Worm (Caenorhabditis elegans) whole organism, L2 larva: Measurements from ENCODE around the gene nhr-50.

ENCODE experiments used
- C34F6.9 ChIP-seq: fragments of 150-350 bp; optimal IDR thresholded peaks from 2 replicates; lab custom pipeline; 2014; ENCODE audit warnings: missing biosample characterization, missing genetic modification characterization
- R02D3.7 ChIP-seq: fragments of 150-350 bp; optimal IDR thresholded peaks from 2 replicates; lab custom pipeline; 2014; ENCODE audit warnings: missing biosample characterization, missing genetic modification characterization
- Y55F3AM.14 ChIP-seq: fragments of 200-800 bp; sonication (Bioruptor generic); optimal IDR thresholded peaks from 2 replicates; lab custom pipeline; 2018; ENCODE audit warnings: mild to moderate bottlenecking, missing genetic modification characterization, missing compliant biosample characterization
- ZK546.5 ChIP-seq: sonication (generic microtip); optimal IDR thresholded peaks from 2 replicates; lab custom pipeline; 2017; ENCODE audit warnings: missing biosample characterization, missing genetic modification characterization
- alr-1 ChIP-seq: fragments of 150-350 bp; optimal IDR thresholded peaks from 2 replicates; lab custom pipeline; 2014; ENCODE audit warnings: missing biosample characterization, missing genetic modification characterization
- aly-2 ChIP-seq: fragments of 150-350 bp; optimal IDR thresholded peaks from 2 replicates; lab custom pipeline; 2014; ENCODE audit warnings: missing biosample characterization, missing genetic modification characterization
- blmp-1 ChIP-seq: sonication (generic microtip); optimal IDR thresholded peaks from 2 replicates; lab custom pipeline; 2017; ENCODE audit warnings: missing genetic modification characterization, mild to moderate bottlenecking, missing compliant biosample characterization, antibody characterized with exemption, moderate library complexity; ENCODE audit not compliant: insufficient read depth
- ceh-16 ChIP-seq: fragments of 150-350 bp; optimal IDR thresholded peaks from 2 replicates; lab custom pipeline; 2014; ENCODE audit warnings: missing biosample characterization, missing genetic modification characterization
- ceh-82 ChIP-seq: fragments of 150-350 bp; optimal IDR thresholded peaks from 2 replicates; lab custom pipeline; 2014; ENCODE audit warnings: missing biosample characterization, missing genetic modification characterization
- dmd-4 ChIP-seq: sonication (generic microtip); optimal IDR thresholded peaks from 2 replicates; lab custom pipeline; 2017; ENCODE audit warnings: missing biosample characterization, missing genetic modification characterization
- egl-27 ChIP-seq: sonication (generic microtip); optimal IDR thresholded peaks from 3 replicates; lab custom pipeline; 2017; ENCODE audit warnings: missing biosample characterization, missing genetic modification reagents, missing genetic modification characterization
- elt-3 ChIP-seq: sonication (generic microtip); optimal IDR thresholded peaks from 2 replicates; lab custom pipeline; 2017; ENCODE audit warnings: missing biosample characterization, missing genetic modification characterization
- fos-1 ChIP-seq: fragments of 150-350 bp; optimal IDR thresholded peaks from 2 replicates; lab custom pipeline; 2014; ENCODE audit warnings: missing biosample characterization, missing genetic modification characterization
- gmeb-1 ChIP-seq: fragments of 150-350 bp; optimal IDR thresholded peaks from 2 replicates; lab custom pipeline; 2014; ENCODE audit warnings: missing biosample characterization, missing genetic modification characterization
- lin-11 ChIP-seq: fragments of 150-350 bp; sonication (generic microtip); optimal IDR thresholded peaks from 2 replicates; lab custom pipeline; 2014; ENCODE audit warnings: missing biosample characterization, missing genetic modification characterization, inconsistent platforms, mixed read lengths
- lin-13 ChIP-seq: fragments of 150-350 bp; optimal IDR thresholded peaks from 2 replicates; lab custom pipeline; 2014; ENCODE audit warnings: missing biosample characterization, missing genetic modification reagents, missing genetic modification characterization
- mbf-1 ChIP-seq: sonication (generic microtip); optimal IDR thresholded peaks from 2 replicates; lab custom pipeline; 2017; ENCODE audit warnings: missing biosample characterization, missing genetic modification characterization
- mdl-1 ChIP-seq, 2 experiments: fragments of 150-350 bp in 1 of 2; sonication (generic microtip) in 1 of 2; optimal IDR thresholded peaks; 2 replicates each; lab custom pipeline; 2017; ENCODE audit warnings: missing biosample characterization in 2 of 2, missing genetic modification characterization in 2 of 2
- nhr-10 ChIP-seq: sonication (generic microtip); optimal IDR thresholded peaks from 2 replicates; lab custom pipeline; 2017; ENCODE audit warnings: missing biosample characterization, missing genetic modification characterization
- nhr-21 ChIP-seq: fragments of 150-350 bp; optimal IDR thresholded peaks from 2 replicates; lab custom pipeline; 2014; ENCODE audit warnings: missing biosample characterization, missing genetic modification characterization
- nhr-237 ChIP-seq: fragments of 150-350 bp; optimal IDR thresholded peaks from 2 replicates; lab custom pipeline; 2014; ENCODE audit warnings: missing biosample characterization, missing genetic modification characterization
- nhr-25 ChIP-seq: fragments of 150-350 bp; sonication (generic microtip); optimal IDR thresholded peaks from 3 replicates; lab custom pipeline; 2014; ENCODE audit warnings: missing biosample characterization, missing genetic modification characterization
- nhr-77 ChIP-seq: fragments of 150-350 bp; optimal IDR thresholded peaks from 2 replicates; lab custom pipeline; 2014; ENCODE audit warnings: missing biosample characterization, missing genetic modification characterization
- peb-1 ChIP-seq: fragments of 150-350 bp; optimal IDR thresholded peaks from 2 replicates; lab custom pipeline; 2014; ENCODE audit warnings: missing biosample characterization, missing genetic modification characterization
- sma-3 ChIP-seq: sonication (generic microtip); optimal IDR thresholded peaks from 2 replicates; lab custom pipeline; 2016; ENCODE audit warnings: missing genetic modification reagents, missing genetic modification characterization, missing compliant biosample characterization
- sma-9 ChIP-seq, 2 experiments: fragments of 150-350 bp in 1 of 2; sonication (generic microtip) in 1 of 2; optimal IDR thresholded peaks; 2 replicates each; lab custom pipeline; 2014 to 2016; ENCODE audit warnings: missing genetic modification characterization in 2 of 2, mild to moderate bottlenecking in 1 of 2, missing biosample characterization in 1 of 2, missing compliant biosample characterization in 1 of 2, missing genetic modification reagents in 1 of 2, moderate library complexity in 1 of 2
- snpc-4 ChIP-seq: fragments of 150-350 bp; optimal IDR thresholded peaks from 2 replicates; lab custom pipeline; 2014; ENCODE audit warnings: missing biosample characterization, missing genetic modification characterization
- unc-39 ChIP-seq: fragments of 150-350 bp; optimal IDR thresholded peaks from 2 replicates; lab custom pipeline; 2014; ENCODE audit warnings: missing biosample characterization, missing genetic modification characterization
- unc-55 ChIP-seq: fragments of 150-350 bp; sonication (generic microtip); optimal IDR thresholded peaks from 3 replicates; lab custom pipeline; 2014; ENCODE audit warnings: missing biosample characterization, missing genetic modification reagents, missing genetic modification characterization
- unc-62 ChIP-seq: fragments of 150-350 bp; optimal IDR thresholded peaks from 2 replicates; lab custom pipeline; 2014; ENCODE audit warnings: missing biosample characterization, missing genetic modification reagents, missing genetic modification characterization
- ztf-1 ChIP-seq: fragments of 200-800 bp; sonication (Bioruptor generic); conservative IDR thresholded peaks from 2 replicates; pipeline ENCODE4 v1.3.6; 2022; ENCODE audit warnings: missing genetic modification characterization, missing compliant biosample characterization
- ztf-4 ChIP-seq: fragments of 150-350 bp; optimal IDR thresholded peaks from 2 replicates; lab custom pipeline; 2014; ENCODE audit warnings: missing biosample characterization, missing genetic modification characterization

Gene nhr-50

DNA sequence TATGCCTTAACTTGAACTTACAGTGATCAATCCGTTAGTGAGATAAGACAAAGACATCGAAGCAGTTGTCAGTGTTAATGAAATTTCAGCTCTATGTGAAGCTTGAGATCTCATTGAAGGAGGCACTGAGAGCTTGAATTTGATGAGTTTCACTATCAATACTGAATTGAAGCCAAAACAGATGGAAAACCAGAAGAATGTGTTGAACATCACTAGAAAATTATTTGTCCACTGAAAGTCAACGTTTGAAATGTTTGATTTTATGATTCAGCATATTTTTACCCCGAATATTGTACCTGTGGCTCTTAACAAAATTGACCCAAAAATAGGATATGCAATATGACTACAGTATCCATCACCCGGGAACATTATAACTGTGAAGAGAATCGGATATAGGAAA, 29.6 kb downstream of the nhr-50 start:
- no peak for TF ChIP-seq aly-2 (tag; lab: Kevin White, UChicago)
- no peak for TF ChIP-seq alr-1 (tag; lab: Kevin White, UChicago)
- no peak for TF ChIP-seq ztf-1 (GFP tag; lab: Robert Waterston, UW)
- TF ChIP-seq nhr-10: no peak
- no peak for TF ChIP-seq R02D3.7 (tag; lab: Kevin White, UChicago)
- no peak for TF ChIP-seq ceh-82
- TF ChIP-seq sma-3 (GFP tag; lab: Kevin White, UChicago): no peak
- TF ChIP-seq nhr-25 (tag; lab: Kevin White, UChicago): no peak
- TF ChIP-seq unc-55: no peak
- no peak for TF ChIP-seq sma-9 (GFP tag; optimal IDR thresholded peaks at IDR 0.05; lab: Kevin White, UChicago)
- TF ChIP-seq sma-9 (tag; optimal IDR thresholded peaks at IDR 0.05; lab: Kevin White, UChicago): no peak
- TF ChIP-seq blmp-1 (tag; lab: Kevin White, UChicago): no peak
- no peak for TF ChIP-seq elt-3
- TF ChIP-seq ZK546.5 (tag; lab: Kevin White, UChicago): no peak
- no peak for TF ChIP-seq nhr-237 (tag; lab: Kevin White, UChicago)
- no peak for TF ChIP-seq mbf-1 (tag; lab: Kevin White, UChicago)
- no peak for TF ChIP-seq dmd-4 (tag; lab: Kevin White, UChicago)
- no peak for TF ChIP-seq ztf-4
- no peak for TF ChIP-seq C34F6.9 (tag; lab: Kevin White, UChicago)

DNA sequence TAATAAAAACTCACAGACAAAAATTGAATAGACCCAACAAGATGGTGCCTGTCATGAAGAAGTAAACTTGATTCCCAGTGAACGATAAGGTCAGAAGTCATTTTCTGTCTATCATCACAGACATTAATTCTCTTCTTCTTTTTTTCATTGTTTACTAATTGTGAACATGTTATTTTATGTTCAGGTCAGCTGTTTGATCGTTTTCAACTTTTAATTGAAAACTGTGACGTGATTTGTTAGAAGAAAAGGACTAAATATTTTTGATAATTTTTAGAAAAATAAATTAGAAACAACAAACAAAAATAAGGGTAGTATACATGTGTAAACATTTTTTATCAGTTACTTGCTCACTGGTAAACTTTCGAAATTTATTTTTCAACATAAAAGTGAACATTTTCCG, 30.8 kb downstream of the nhr-50 start, which contains the start of gene F36G9.7:
F36G9.7 (minus strand) TSS at position 101 of the 400 bp plus-strand sequence.
- TF ChIP-seq ceh-16 (tag; lab: Kevin White, UChicago): no peak
- no peak for TF ChIP-seq nhr-10
- TF ChIP-seq unc-62 (GFP tag; lab: Kevin White, UChicago): no peak
- TF ChIP-seq gmeb-1: no peak
- TF ChIP-seq mbf-1 (tag; lab: Kevin White, UChicago): no peak
- no peak for TF ChIP-seq ztf-1 (GFP tag; lab: Robert Waterston, UW)
- no peak for TF ChIP-seq Y55F3AM.14 (GFP tag; lab: Kevin White, UChicago)

DNA sequence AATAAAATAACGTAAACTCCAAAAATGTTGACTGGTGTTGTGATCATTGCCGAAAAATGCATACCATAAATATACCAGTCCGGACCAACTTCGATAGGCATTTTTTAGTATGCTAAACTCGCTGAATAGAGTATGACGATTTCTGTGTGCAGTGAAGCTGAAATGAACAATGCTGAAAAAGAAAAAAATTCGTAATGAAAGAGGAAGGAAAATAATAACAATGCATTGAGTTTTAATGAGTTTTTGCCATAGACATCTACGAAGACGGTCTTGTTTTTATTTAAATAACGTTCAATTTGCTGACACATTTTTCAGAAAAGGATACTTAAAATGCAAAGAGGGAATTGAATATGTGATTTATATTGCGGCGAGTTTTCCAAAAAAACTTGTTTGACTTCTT, 32.9 kb downstream of the nhr-50 start, which contains the start of gene sri-1:
sri-1 (minus strand) TSS at position 101 of the 400 bp plus-strand sequence.
- TF ChIP-seq lin-11 (tag; lab: Kevin White, UChicago): no peak
- TF ChIP-seq unc-55: no peak
- no peak for TF ChIP-seq nhr-77 (tag; lab: Kevin White, UChicago)
- no peak for TF ChIP-seq lin-13 (GFP tag; lab: Kevin White, UChicago)
- TF ChIP-seq dmd-4 (tag; lab: Kevin White, UChicago): no peak

DNA sequence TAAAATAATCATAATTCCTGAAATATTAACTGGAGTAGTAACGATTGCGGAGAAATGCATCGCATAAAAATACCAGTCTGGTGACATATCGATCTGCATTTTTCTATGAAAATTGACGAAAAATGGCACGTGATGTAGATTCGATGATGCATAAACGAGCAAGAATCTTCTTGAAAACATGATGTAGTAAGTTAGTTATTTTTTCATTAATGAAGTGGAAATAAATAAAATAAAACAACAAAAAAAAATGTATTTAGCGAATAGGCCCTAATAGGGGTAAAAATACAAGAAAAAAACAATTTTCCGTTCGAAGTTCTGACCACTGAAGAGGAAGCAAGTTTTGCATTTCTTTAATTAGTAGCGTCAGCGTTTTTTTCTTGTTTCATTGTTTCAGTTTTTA, 35.3 kb downstream of the nhr-50 start, which contains the start of gene sri-2:
sri-2 (minus strand) TSS at position 101 of the 400 bp plus-strand sequence.
- no peak for TF ChIP-seq nhr-77 (tag; lab: Kevin White, UChicago)
- TF ChIP-seq nhr-21: no peak
- TF ChIP-seq gmeb-1: no peak
- no peak for TF ChIP-seq fos-1 (tag; lab: Kevin White, UChicago)
- TF ChIP-seq unc-39 (tag; lab: Kevin White, UChicago): no peak
- no peak for TF ChIP-seq ZK546.5 (tag; lab: Kevin White, UChicago)
- TF ChIP-seq peb-1: no peak
- no peak for TF ChIP-seq blmp-1 (tag; lab: Kevin White, UChicago)
- no peak for TF ChIP-seq snpc-4 (tag; lab: Kevin White, UChicago)
- TF ChIP-seq Y55F3AM.14 (GFP tag; lab: Kevin White, UChicago): no peak
- TF ChIP-seq mdl-1 (tag; optimal IDR thresholded peaks at IDR 0.05; lab: Kevin White, UChicago): no peak
- no peak for TF ChIP-seq ztf-4
- no peak for TF ChIP-seq egl-27 (tag; lab: Kevin White, UChicago)
- TF ChIP-seq, all 48 proteins: peak for 0

DNA sequence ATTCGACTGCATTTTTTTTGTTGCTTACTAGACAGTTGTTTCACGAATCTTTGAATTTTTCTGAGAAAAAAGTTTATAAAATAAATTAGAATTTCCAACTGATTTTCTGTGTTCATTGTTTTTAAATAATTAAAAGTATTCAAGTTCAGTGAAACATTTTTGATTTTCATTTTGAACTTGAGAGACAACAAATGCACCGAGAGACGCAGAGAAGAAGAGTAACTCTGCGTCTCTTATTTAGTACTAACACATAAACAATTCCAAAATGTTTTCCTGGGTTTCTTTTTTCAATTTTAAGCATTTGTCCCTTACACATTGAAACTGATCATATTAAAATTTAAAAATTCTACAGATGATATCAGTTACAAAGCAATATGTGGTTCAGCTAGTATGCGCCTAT, 41.0 kb downstream of the nhr-50 start:
- TF ChIP-seq ztf-1 (GFP tag; lab: Robert Waterston, UW): no peak
- TF ChIP-seq sma-9 (GFP tag; optimal IDR thresholded peaks at IDR 0.05; lab: Kevin White, UChicago): peak; percentile 43
- no peak for TF ChIP-seq sma-9 (tag; optimal IDR thresholded peaks at IDR 0.05; lab: Kevin White, UChicago)
- peak; percentile 18 for TF ChIP-seq C34F6.9 (tag; lab: Kevin White, UChicago)
